Worm (Caenorhabditis elegans): ENCODE results near the gene Y57G11B.5.

- no peak for TF ChIP-seq him-1 (tag; optimal IDR thresholded peaks at IDR 0.05)
- no peak for TF ChIP-seq W03F9.2 (tag; optimal IDR thresholded peaks at IDR 0.05)
- TF ChIP-seq dao-5 (tag; optimal IDR thresholded peaks at IDR 0.05): no peak
Measured at ce11 chrIV:14617059-14617458, 42.4 kb downstream of the Y57G11B.5 start.

Data from whole organism, L4/young adult.